Worm (Caenorhabditis elegans) whole organism, late embryonic: Measurements from ENCODE around the gene Y6G8.6.

Experiments
- C08G9.2 ChIP-seq: sonication (generic microtip); optimal IDR thresholded peaks from 2 replicates; lab custom pipeline; 2016; ENCODE audit warnings: mild to moderate bottlenecking, missing genetic modification characterization, moderate library complexity, missing compliant biosample characterization
- ceh-9 ChIP-seq: sonication (generic microtip); optimal IDR thresholded peaks from 2 replicates; lab custom pipeline; 2016; ENCODE audit warnings: mild to moderate bottlenecking, missing genetic modification characterization, inconsistent platforms, missing compliant biosample characterization
- elt-2 ChIP-seq: sonication (generic microtip); optimal IDR thresholded peaks from 2 replicates; lab custom pipeline; 2016; ENCODE audit warnings: missing genetic modification reagents, missing genetic modification characterization, missing compliant biosample characterization
- elt-4 ChIP-seq: sonication (generic microtip); optimal IDR thresholded peaks from 2 replicates; lab custom pipeline; 2016; ENCODE audit warnings: missing genetic modification characterization, missing compliant biosample characterization
- ets-4 ChIP-seq: sonication (generic microtip); optimal IDR thresholded peaks from 2 replicates; lab custom pipeline; 2016; ENCODE audit warnings: missing genetic modification characterization, missing compliant biosample characterization
- fax-1 ChIP-seq: sonication (generic microtip); optimal IDR thresholded peaks from 2 replicates; lab custom pipeline; 2016; ENCODE audit warnings: missing genotype, missing genetic modification characterization, missing compliant biosample characterization
- npax-4 ChIP-seq: sonication (generic microtip); optimal IDR thresholded peaks from 2 replicates; lab custom pipeline; 2016; ENCODE audit warnings: missing genetic modification characterization, missing compliant biosample characterization
- pha-4 ChIP-seq: fragments of 150-350 bp; optimal IDR thresholded peaks from 2 replicates; lab custom pipeline; 2018; ENCODE audit warnings: missing biosample characterization, missing genetic modification reagents, missing genetic modification characterization
- pqm-1 ChIP-seq: sonication (generic microtip); optimal IDR thresholded peaks from 2 replicates; lab custom pipeline; 2016; ENCODE audit warnings: missing genetic modification characterization, missing compliant biosample characterization
- ref-2 ChIP-seq: sonication (generic microtip); optimal IDR thresholded peaks from 2 replicates; lab custom pipeline; 2016; ENCODE audit warnings: missing genetic modification characterization, missing compliant biosample characterization
- ttx-3 ChIP-seq: sonication (generic microtip); optimal IDR thresholded peaks from 2 replicates; lab custom pipeline; 2016; ENCODE audit warnings: missing genetic modification reagents, missing genetic modification characterization, missing compliant biosample characterization
- zip-5 ChIP-seq: sonication (generic microtip); optimal IDR thresholded peaks from 2 replicates; lab custom pipeline; 2016; ENCODE audit warnings: missing genetic modification characterization, missing compliant biosample characterization

DNA sequence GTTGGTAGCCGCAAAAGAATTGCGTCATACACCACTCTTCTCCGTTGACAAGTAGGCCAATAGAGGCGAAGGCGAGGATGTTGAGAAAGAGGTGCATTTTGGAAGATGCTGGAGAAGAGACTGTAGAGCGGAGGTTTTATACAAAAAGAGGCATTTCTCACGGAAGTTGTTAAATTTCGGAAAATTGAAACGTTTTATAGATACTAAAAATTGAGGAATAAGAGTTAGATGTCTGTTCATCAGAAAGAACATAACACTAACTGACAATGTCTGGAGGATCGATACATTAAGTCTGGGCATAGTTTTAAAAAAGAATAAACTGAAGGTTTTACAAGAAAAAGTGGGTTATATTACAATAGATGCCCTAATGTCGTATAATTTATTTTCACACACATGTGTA is 2.5 kb downstream of the Y6G8.6 start, which contains the start of gene Y6G8.14:
- TF ChIP-seq fax-1 (tag; lab: Kevin White, UChicago) (no peak), npax-4 (no peak), pqm-1 (no peak), zip-5 (tag; lab: Kevin White, UChicago) (no peak), ets-4 (tag; lab: Kevin White, UChicago) (no peak), ttx-3 (tag; lab: Kevin White, UChicago) (no peak), pha-4 (tag; lab: Kevin White, UChicago) (no peak), elt-4 (tag; lab: Kevin White, UChicago) (no peak), C08G9.2 (tag; lab: Kevin White, UChicago) (no peak), ref-2 (tag; lab: Kevin White, UChicago) (no peak), ceh-9 (tag; lab: Kevin White, UChicago) (no peak), elt-2 (tag; lab: Kevin White, UChicago) (no peak)
